Worm (Caenorhabditis elegans): Measurements from ENCODE around the gene Y37D8A.6.

The Y37D8A.6 gene

DNA sequence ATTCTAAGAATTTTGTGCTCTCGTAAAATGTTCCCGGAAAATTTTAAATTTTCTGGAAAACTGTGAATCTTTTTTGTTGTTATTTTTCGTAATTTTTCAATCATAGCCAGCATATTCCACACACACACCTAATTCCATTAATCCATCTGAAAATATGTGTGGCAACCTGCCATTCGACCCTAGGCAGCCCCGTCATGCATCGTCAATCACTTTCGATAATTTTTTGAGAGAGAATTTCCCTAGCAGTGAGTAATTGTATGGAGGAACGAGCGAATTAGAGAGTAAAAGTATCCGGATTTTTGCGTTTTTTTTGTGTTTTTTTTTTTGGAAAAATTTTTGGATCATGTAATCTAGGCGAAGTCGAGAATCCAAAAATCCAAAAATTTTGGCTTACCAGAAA lies 56.9 kb downstream of the Y37D8A.6 start, which contains the start of gene BE10.4:
BE10.4 (plus strand) TSS at position 301 of the 400 bp plus-strand sequence.
- TF ChIP-seq unc-55 (GFP tag; optimal IDR thresholded peaks at IDR 0.05), result no peak
- TF ChIP-seq sem-4 (tag; optimal IDR thresholded peaks at IDR 0.05), result no peak
- TF ChIP-seq skn-1 (tag; optimal IDR thresholded peaks at IDR 0.05), result no peak

DNA sequence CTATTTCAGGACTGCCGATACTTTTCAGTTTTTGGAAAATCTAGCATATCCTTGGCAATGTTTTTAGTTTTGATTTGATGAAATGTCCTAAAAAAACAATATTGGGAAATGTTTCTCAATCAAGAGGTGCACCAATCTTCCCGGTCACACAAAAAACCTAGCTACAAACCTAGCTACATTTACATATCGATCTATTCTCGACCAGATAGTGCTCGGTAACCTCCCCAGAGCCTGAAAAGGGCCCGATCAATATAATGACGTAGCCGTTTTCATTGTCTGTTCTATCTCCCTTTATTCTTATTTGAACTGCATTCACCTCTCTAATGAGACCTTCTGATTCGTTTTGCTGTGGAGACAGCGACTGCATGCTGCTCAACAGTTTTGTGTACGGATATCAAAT lies 62.4 kb downstream of the Y37D8A.6 start, which contains the start of gene BE10.3:
BE10.3 (plus strand) TSS at position 301 of the 400 bp plus-strand sequence.
- TF ChIP-seq ztf-4 (tag; optimal IDR thresholded peaks at IDR 0.05) (no peak), sma-9 (GFP tag; optimal IDR thresholded peaks at IDR 0.05) (no peak), sma-9 (tag; optimal IDR thresholded peaks at IDR 0.05) (no peak), blmp-1 (tag; optimal IDR thresholded peaks at IDR 0.05; ENCODE audit: insufficient read depth) (no peak), peb-1 (tag; optimal IDR thresholded peaks at IDR 0.05) (no peak), unc-55 (GFP tag; optimal IDR thresholded peaks at IDR 0.05) (no peak), nhr-23 (tag; optimal IDR thresholded peaks at IDR 0.05) (no peak), mdl-1 (tag; optimal IDR thresholded peaks at IDR 0.05) (no peak), nhr-12 (tag; optimal IDR thresholded peaks at IDR 0.05) (no peak), aly-2 (tag; optimal IDR thresholded peaks at IDR 0.05) (no peak), mbf-1 (tag; optimal IDR thresholded peaks at IDR 0.05) (no peak), Y55F3AM.14 (GFP tag; optimal IDR thresholded peaks at IDR 0.05) (no peak), ceh-16 (tag; optimal IDR thresholded peaks at IDR 0.05) (no peak), nhr-10 (tag; optimal IDR thresholded peaks at IDR 0.05) (no peak), lin-11 (tag; optimal IDR thresholded peaks at IDR 0.05) (no peak), ztf-1 (GFP tag; conservative IDR thresholded peaks at IDR 0.05) (no peak), skn-1 (tag; optimal IDR thresholded peaks at IDR 0.05) (no peak), dmd-4 (tag; optimal IDR thresholded peaks at IDR 0.05) (no peak)

Data from whole organism, L2 larva.